Worm (Caenorhabditis elegans) whole organism, late embryonic: ENCODE results near the gene B0563.6.

Experiments
- K02D7.2 ChIP-seq: sonication (generic microtip); optimal IDR thresholded peaks from 2 replicates; lab custom pipeline; 2017; ENCODE audit warnings: mild to moderate bottlenecking, missing genetic modification characterization, missing compliant biosample characterization
- K09A11.1 ChIP-seq: sonication (generic microtip); optimal IDR thresholded peaks from 2 replicates; lab custom pipeline; 2017; ENCODE audit warnings: antibody characterized with exemption, mild to moderate bottlenecking, missing genetic modification characterization, missing compliant biosample characterization; ENCODE audit not compliant: insufficient read depth
- ahr-1 ChIP-seq: sonication (generic microtip); optimal IDR thresholded peaks from 2 replicates; lab custom pipeline; 2016; ENCODE audit warnings: missing genetic modification characterization, missing compliant biosample characterization
- ceh-19 ChIP-seq: fragments of 200-800 bp; sonication (Bioruptor generic); optimal IDR thresholded peaks from 2 replicates; lab custom pipeline; 2018; ENCODE audit warnings: mild to moderate bottlenecking, missing genetic modification characterization, missing compliant biosample characterization
- ceh-2 ChIP-seq: sonication (generic microtip); optimal IDR thresholded peaks from 2 replicates; lab custom pipeline; 2016; ENCODE audit warnings: missing genotype, missing genetic modification characterization, missing compliant biosample characterization
- ceh-30 ChIP-seq: fragments of 150-350 bp; optimal IDR thresholded peaks from 2 replicates; lab custom pipeline; 2014; ENCODE audit warnings: missing biosample characterization, missing genetic modification characterization
- ceh-34 ChIP-seq: sonication (generic microtip); optimal IDR thresholded peaks from 2 replicates; lab custom pipeline; 2016; ENCODE audit warnings: mild to moderate bottlenecking, missing genetic modification characterization, missing compliant biosample characterization
- ceh-6 ChIP-seq: fragments of 200-800 bp; sonication (Bioruptor generic); optimal IDR thresholded peaks from 2 replicates; lab custom pipeline; 2018; ENCODE audit warnings: mild to moderate bottlenecking, missing genetic modification characterization, missing compliant biosample characterization
- che-1 ChIP-seq: sonication (generic microtip); optimal IDR thresholded peaks from 2 replicates; lab custom pipeline; 2016; ENCODE audit warnings: mild to moderate bottlenecking, missing genetic modification characterization, missing compliant biosample characterization
- dmd-4 ChIP-seq: sonication (generic microtip); optimal IDR thresholded peaks from 2 replicates; lab custom pipeline; 2016; ENCODE audit warnings: borderline replicate concordance, missing genetic modification characterization, missing compliant biosample characterization
- elt-2 ChIP-seq: sonication (generic microtip); optimal IDR thresholded peaks from 2 replicates; lab custom pipeline; 2016; ENCODE audit warnings: missing genetic modification reagents, missing genetic modification characterization, missing compliant biosample characterization
- elt-4 ChIP-seq: sonication (generic microtip); optimal IDR thresholded peaks from 2 replicates; lab custom pipeline; 2016; ENCODE audit warnings: missing genetic modification characterization, missing compliant biosample characterization
- fkh-10 ChIP-seq: fragments of 150-350 bp; optimal IDR thresholded peaks from 2 replicates; lab custom pipeline; 2014; ENCODE audit warnings: missing biosample characterization, missing genetic modification reagents, missing genetic modification characterization
- hlh-13 ChIP-seq: fragments of 200-800 bp; sonication (Bioruptor generic); optimal IDR thresholded peaks from 2 replicates; lab custom pipeline; 2018; ENCODE audit warnings: mild to moderate bottlenecking, missing genetic modification characterization, missing compliant biosample characterization
- hlh-15 ChIP-seq: sonication (generic microtip); optimal IDR thresholded peaks from 2 replicates; lab custom pipeline; 2016; ENCODE audit warnings: missing genetic modification characterization, missing compliant biosample characterization
- hlh-30 ChIP-seq: sonication (generic microtip); optimal IDR thresholded peaks from 2 replicates; lab custom pipeline; 2017; ENCODE audit warnings: antibody characterized with exemption, missing genetic modification characterization, missing compliant biosample characterization; ENCODE audit not compliant: insufficient read depth
- hlh-6 ChIP-seq: sonication (generic microtip); optimal IDR thresholded peaks from 2 replicates; lab custom pipeline; 2016; ENCODE audit warnings: missing genotype, missing genetic modification characterization, missing compliant biosample characterization
- lim-6 ChIP-seq: sonication (generic microtip); optimal IDR thresholded peaks from 2 replicates; lab custom pipeline; 2016; ENCODE audit warnings: missing genetic modification characterization, missing compliant biosample characterization
- nfya-1 ChIP-seq: sonication (generic microtip); optimal IDR thresholded peaks from 2 replicates; lab custom pipeline; 2017; ENCODE audit warnings: missing genetic modification characterization, mild to moderate bottlenecking, missing compliant biosample characterization, antibody characterized with exemption, moderate library complexity
- npax-4 ChIP-seq: sonication (generic microtip); optimal IDR thresholded peaks from 2 replicates; lab custom pipeline; 2016; ENCODE audit warnings: missing genetic modification characterization, missing compliant biosample characterization
- odd-2 ChIP-seq: sonication (generic microtip); optimal IDR thresholded peaks from 2 replicates; lab custom pipeline; 2017; ENCODE audit warnings: antibody characterized with exemption, mild to moderate bottlenecking, missing genetic modification characterization, missing compliant biosample characterization
- pat-9 ChIP-seq: fragments of 200-800 bp; sonication (Bioruptor generic); optimal IDR thresholded peaks from 2 replicates; lab custom pipeline; 2018; ENCODE audit warnings: mild to moderate bottlenecking, missing genetic modification characterization, moderate library complexity, missing compliant biosample characterization
- pha-4 ChIP-seq: fragments of 150-350 bp; optimal IDR thresholded peaks from 2 replicates; lab custom pipeline; 2018; ENCODE audit warnings: missing biosample characterization, missing genetic modification reagents, missing genetic modification characterization
- pqm-1 ChIP-seq: sonication (generic microtip); optimal IDR thresholded peaks from 2 replicates; lab custom pipeline; 2016; ENCODE audit warnings: missing genetic modification characterization, missing compliant biosample characterization
- pros-1 ChIP-seq: fragments of 150-350 bp; optimal IDR thresholded peaks from 2 replicates; lab custom pipeline; 2014; ENCODE audit warnings: missing biosample characterization, missing genetic modification reagents, missing genetic modification characterization
- ref-2 ChIP-seq: sonication (generic microtip); optimal IDR thresholded peaks from 2 replicates; lab custom pipeline; 2016; ENCODE audit warnings: missing genetic modification characterization, missing compliant biosample characterization
- rnt-1 ChIP-seq: sonication (generic microtip); optimal IDR thresholded peaks from 2 replicates; lab custom pipeline; 2016; ENCODE audit warnings: missing genetic modification characterization, missing compliant biosample characterization
- sdc-2 ChIP-seq: sonication (generic microtip); optimal IDR thresholded peaks from 2 replicates; lab custom pipeline; 2016; ENCODE audit warnings: missing genotype, missing genetic modification characterization, missing compliant biosample characterization
- syd-9 ChIP-seq: sonication (generic microtip); optimal IDR thresholded peaks from 2 replicates; lab custom pipeline; 2016; ENCODE audit warnings: mild to moderate bottlenecking, missing genetic modification characterization, moderate library complexity, missing compliant biosample characterization
- tbx-2 ChIP-seq: sonication (generic microtip); optimal IDR thresholded peaks from 2 replicates; lab custom pipeline; 2016; ENCODE audit warnings: missing genetic modification characterization, missing compliant biosample characterization
- ttx-3 ChIP-seq: sonication (generic microtip); optimal IDR thresholded peaks from 2 replicates; lab custom pipeline; 2016; ENCODE audit warnings: missing genetic modification reagents, missing genetic modification characterization, missing compliant biosample characterization
- unc-3 ChIP-seq, 2 experiments: fragments of 200-800 bp in 1 of 2; sonication (Bioruptor generic) in 1 of 2; sonication (generic microtip) in 1 of 2; conservative IDR thresholded peaks in 1 of 2; optimal IDR thresholded peaks in 1 of 2; 2 replicates each; pipeline versions ENCODE4 v1.3.6 to Lab custom; 2016 to 2022; ENCODE audit warnings: missing compliant biosample characterization in 2 of 2, missing genetic modification characterization in 2 of 2, missing genetic modification reagents in 1 of 2
- unc-42 ChIP-seq: sonication (generic microtip); optimal IDR thresholded peaks from 2 replicates; lab custom pipeline; 2016; ENCODE audit warnings: missing genotype, missing genetic modification characterization, missing compliant biosample characterization
- ztf-16 ChIP-seq: sonication (generic microtip); optimal IDR thresholded peaks from 2 replicates; lab custom pipeline; 2017; ENCODE audit warnings: missing genetic modification characterization, missing compliant biosample characterization

Gene B0563.6

ce11 chrX:9104399-9104798 is 33.1 kb upstream of the B0563.6 start:
- TF ChIP-seq syd-9 (tag; lab: Kevin White, UChicago) (no peak), nfya-1 (tag; lab: Kevin White, UChicago) (no peak), pat-9 (tag; lab: Kevin White, UChicago) (no peak), ceh-6 (GFP tag; lab: Kevin White, UChicago) (no peak), fkh-10 (GFP tag; lab: Kevin White, UChicago) (no peak), dmd-4 (tag; lab: Kevin White, UChicago) (no peak), ttx-3 (tag; lab: Kevin White, UChicago) (no peak), ref-2 (tag; lab: Kevin White, UChicago) (no peak), pha-4 (tag; lab: Kevin White, UChicago) (no peak), hlh-6 (tag; lab: Kevin White, UChicago) (no peak), ahr-1 (no peak), ceh-19 (no peak), hlh-15 (tag; lab: Kevin White, UChicago) (no peak), pros-1 (tag; lab: Kevin White, UChicago) (no peak), pqm-1 (tag; lab: Kevin White, UChicago) (no peak), ceh-2 (tag; lab: Kevin White, UChicago) (no peak), elt-2 (no peak), odd-2 (tag; lab: Kevin White, UChicago) (no peak)

ce11 chrX:9105075-9105474 is 32.4 kb upstream of the B0563.6 start:
- TF ChIP-seq elt-2 (peak; percentile 74), elt-4 (tag; lab: Kevin White, UChicago) (no peak)

DNA sequence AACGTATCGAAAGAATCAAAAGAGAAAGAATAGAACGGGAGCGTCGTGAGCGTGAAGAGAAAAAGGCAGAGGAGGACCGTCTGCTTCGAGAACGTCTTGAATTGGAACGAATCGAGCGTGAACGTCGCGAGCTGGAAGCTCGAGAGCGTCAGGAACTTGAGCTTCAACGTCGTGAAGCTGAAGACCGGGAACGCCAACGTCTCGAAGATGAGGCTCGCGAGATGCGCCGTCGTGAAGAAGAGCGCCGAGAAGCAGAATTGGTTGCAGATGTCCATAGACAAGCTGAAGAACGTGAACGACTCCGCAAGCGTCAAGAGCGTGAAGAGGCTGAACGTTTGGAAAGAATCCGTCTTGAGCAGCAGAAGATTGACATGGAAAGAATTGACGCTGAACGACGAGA is 31.6 kb upstream of the B0563.6 start:
- no peak for TF ChIP-seq ceh-2 (tag; lab: Kevin White, UChicago)
- no peak for TF ChIP-seq K02D7.2 (tag; lab: Kevin White, UChicago)
- no peak for TF ChIP-seq hlh-13 (GFP tag; lab: Kevin White, UChicago)
- TF ChIP-seq fkh-10 (GFP tag; lab: Kevin White, UChicago) = no peak
- TF ChIP-seq lim-6 (tag; lab: Kevin White, UChicago) = no peak
- TF ChIP-seq odd-2 (tag; lab: Kevin White, UChicago) = no peak
- no peak for TF ChIP-seq dmd-4 (tag; lab: Kevin White, UChicago)
- no peak for TF ChIP-seq pat-9 (tag; lab: Kevin White, UChicago)
- no peak for TF ChIP-seq ceh-30 (tag; lab: Kevin White, UChicago)
- no peak for TF ChIP-seq che-1
- no peak for TF ChIP-seq tbx-2 (tag; lab: Kevin White, UChicago)
- no peak for TF ChIP-seq hlh-30 (tag; lab: Kevin White, UChicago)
- TF ChIP-seq ahr-1 = no peak
- no peak for TF ChIP-seq pqm-1 (tag; lab: Kevin White, UChicago)
- TF ChIP-seq K09A11.1 (tag; lab: Kevin White, UChicago) = no peak
- TF ChIP-seq nfya-1 (tag; lab: Kevin White, UChicago) = no peak

ce11 chrX:9107866-9108265 is 29.6 kb upstream of the B0563.6 start:
- TF ChIP-seq ztf-16 (tag; lab: Kevin White, UChicago) (no peak), npax-4 (tag; lab: Kevin White, UChicago) (no peak), sdc-2 (tag; lab: Kevin White, UChicago) (no peak), unc-3 (GFP tag; conservative IDR thresholded peaks at IDR 0.05; lab: Robert Waterston, UW) (no peak), unc-3 (tag; optimal IDR thresholded peaks at IDR 0.05; lab: Kevin White, UChicago) (no peak), hlh-13 (GFP tag; lab: Kevin White, UChicago) (no peak), ceh-34 (tag; lab: Kevin White, UChicago) (no peak), rnt-1 (no peak), unc-42 (no peak)
